Fruit fly (Drosophila melanogaster) Kc167 (cell line): ENCODE data around the gene CG32320.

Source experiments
- Myc ChIP-seq: fragments of >200 bp; optimal IDR thresholded peaks from 2 replicates; lab custom pipeline; 2017; ENCODE audit warnings: missing external identifiers
- ttk ChIP-seq: sonication (Bioruptor generic); optimal IDR thresholded peaks from 2 replicates; lab custom pipeline; 2017; ENCODE audit warnings: missing external identifiers

DNA sequence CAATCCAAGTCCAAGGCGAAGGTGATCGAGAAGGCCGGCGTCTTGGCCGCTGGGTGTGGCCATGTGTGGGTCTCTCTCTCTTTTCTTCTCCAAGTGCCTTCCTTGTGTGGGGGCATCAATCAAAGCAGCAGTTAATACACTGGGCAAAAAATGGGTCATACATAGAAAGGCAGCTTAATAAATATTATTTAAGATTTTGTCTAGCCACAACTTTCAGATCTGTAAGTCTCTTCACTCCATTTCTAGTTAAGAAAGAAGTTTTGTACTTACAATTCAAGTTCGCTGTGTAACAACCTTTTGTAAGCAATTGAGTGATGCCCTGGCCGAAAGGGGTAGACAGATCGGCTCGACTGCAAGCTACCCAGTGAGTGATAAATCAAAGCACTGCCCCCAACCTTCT, 9.7 kb downstream of the CG32320 start:
- TF ChIP-seq Myc (lab: Kevin White, UChicago) (no peak), ttk (lab: Kevin White, UChicago) (no peak)
